Worm (Caenorhabditis elegans) whole organism, L4 larva: ENCODE measurements around the gene C52B9.4.

ENCODE experiments used
- D1046.2 ChIP-seq: fragments of 200-800 bp; sonication (Bioruptor generic); IDR thresholded peaks from 2 replicates; pipeline ENCODE4 v1.3.6; 2022; ENCODE audit warnings: missing genetic modification characterization, missing compliant biosample characterization
- F10B5.3 ChIP-seq: sonication (generic microtip); optimal IDR thresholded peaks from 2 replicates; lab custom pipeline; 2016; ENCODE audit warnings: mild to moderate bottlenecking, missing genetic modification characterization, missing compliant biosample characterization
- F37D6.2 ChIP-seq: sonication (generic microtip); optimal IDR thresholded peaks from 2 replicates; lab custom pipeline; 2016; ENCODE audit warnings: mild to moderate bottlenecking, missing genetic modification characterization, missing compliant biosample characterization
- F44E2.7 ChIP-seq: fragments of 200-800 bp; sonication (Bioruptor generic); IDR thresholded peaks from 2 replicates; pipeline ENCODE4 v2.1.2; 2022; ENCODE audit warnings: missing genetic modification characterization, missing compliant biosample characterization
- T26A8.4 ChIP-seq: fragments of 200-800 bp; sonication (Bioruptor generic); IDR thresholded peaks from 2 replicates; pipeline ENCODE4 v1.3.6; 2022; ENCODE audit warnings: missing genetic modification characterization, missing compliant biosample characterization
- Y105C5A.15 ChIP-seq: fragments of 200-800 bp; sonication (Bioruptor generic); IDR thresholded peaks from 2 replicates; pipeline ENCODE4 v1.3.6; 2022; ENCODE audit warnings: missing genetic modification characterization, missing compliant biosample characterization
- Y48G9A.11 ChIP-seq: fragments of 200-800 bp; sonication (Bioruptor generic); IDR thresholded peaks from 2 replicates; pipeline ENCODE4 v1.3.6; 2022; ENCODE audit warnings: missing genetic modification reagents, missing genetic modification characterization, missing compliant biosample characterization
- Y75B8A.6 ChIP-seq: fragments of 200-800 bp; sonication (Bioruptor generic); IDR thresholded peaks from 2 replicates; pipeline ENCODE4 v1.3.6; 2022; ENCODE audit warnings: missing genetic modification reagents, missing genetic modification characterization, missing compliant biosample characterization
- ZK337.2 ChIP-seq: fragments of 200-800 bp; sonication (Bioruptor generic); IDR thresholded peaks from 2 replicates; pipeline ENCODE4 v1.3.6; 2022; ENCODE audit warnings: missing genetic modification reagents, missing genetic modification characterization, missing compliant biosample characterization
- ZK546.5 ChIP-seq, 2 experiments: sonication (generic microtip); optimal IDR thresholded peaks; 2 replicates each; lab custom pipeline; 2017; ENCODE audit warnings: missing biosample characterization in 2 of 2, missing genetic modification characterization in 2 of 2
- aha-1 ChIP-seq: fragments of 150-350 bp; peaks from one replicate; lab custom pipeline; 2014; ENCODE audit warnings: missing biosample characterization, missing genetic modification characterization
- aly-2 ChIP-seq: sonication (generic microtip); optimal IDR thresholded peaks from 2 replicates; lab custom pipeline; 2018; ENCODE audit warnings: missing biosample characterization, missing genetic modification characterization
- arid-1 ChIP-seq: fragments of 200-800 bp; sonication (Bioruptor generic); conservative IDR thresholded peaks from 2 replicates; pipeline ENCODE4 v1.3.6; 2022; ENCODE audit warnings: missing genetic modification reagents, missing genetic modification characterization, missing compliant biosample characterization
- ceh-20 ChIP-seq: fragments of 200-800 bp; sonication (Bioruptor generic); IDR thresholded peaks from 2 replicates; pipeline ENCODE4 v1.3.6; 2022; ENCODE audit warnings: missing genetic modification reagents, missing genetic modification characterization, missing compliant biosample characterization
- ceh-28 ChIP-seq: fragments of 150-350 bp; optimal IDR thresholded peaks from 2 replicates; lab custom pipeline; 2014; ENCODE audit warnings: missing biosample characterization, missing genetic modification reagents, missing genetic modification characterization
- ceh-32 ChIP-seq: sonication (generic microtip); optimal IDR thresholded peaks from 2 replicates; lab custom pipeline; 2016; ENCODE audit warnings: mild to moderate bottlenecking, missing genetic modification characterization, missing compliant biosample characterization; ENCODE audit not compliant: poor library complexity
- ceh-62 ChIP-seq: sonication (generic microtip); optimal IDR thresholded peaks from 2 replicates; lab custom pipeline; 2017; ENCODE audit warnings: missing biosample characterization, missing genetic modification characterization
- cey-2 ChIP-seq: sonication (generic microtip); optimal IDR thresholded peaks from 3 replicates; lab custom pipeline; 2017; ENCODE audit warnings: missing genetic modification characterization, mild to moderate bottlenecking, missing compliant biosample characterization, antibody characterized with exemption, borderline replicate concordance; ENCODE audit not compliant: insufficient read depth
- ctbp-1 ChIP-seq: fragments of 200-800 bp; sonication (Bioruptor generic); IDR thresholded peaks from 2 replicates; pipeline ENCODE4 v1.3.6; 2022; ENCODE audit warnings: missing genetic modification reagents, missing genetic modification characterization, missing compliant biosample characterization
- daf-19 ChIP-seq: fragments of 200-800 bp; sonication (Bioruptor generic); conservative IDR thresholded peaks from 2 replicates; pipeline ENCODE4 v1.3.6; 2022; ENCODE audit warnings: missing genetic modification characterization, missing compliant biosample characterization
- daf-8 ChIP-seq: fragments of 200-800 bp; sonication (Bioruptor generic); IDR thresholded peaks from 2 replicates; pipeline ENCODE4 v1.3.6; 2022; ENCODE audit warnings: missing genetic modification characterization, missing compliant biosample characterization
- dpl-1 ChIP-seq: fragments of 150-350 bp; optimal IDR thresholded peaks from 2 replicates; lab custom pipeline; 2014; ENCODE audit warnings: missing biosample characterization, missing genetic modification reagents, missing genetic modification characterization
- dve-1 ChIP-seq: sonication (generic microtip); optimal IDR thresholded peaks from 2 replicates; lab custom pipeline; 2017; ENCODE audit warnings: antibody characterized with exemption, mild to moderate bottlenecking, missing genetic modification characterization, missing compliant biosample characterization; ENCODE audit not compliant: insufficient read depth
- egl-27 ChIP-seq: sonication (generic microtip); optimal IDR thresholded peaks from 3 replicates; lab custom pipeline; 2017; ENCODE audit warnings: missing biosample characterization, missing genetic modification reagents, missing genetic modification characterization
- egl-43 ChIP-seq: fragments of 200-800 bp; sonication (Bioruptor generic); IDR thresholded peaks from 2 replicates; pipeline ENCODE4 v1.3.6; 2022; ENCODE audit warnings: missing genetic modification reagents, missing genetic modification characterization, missing compliant biosample characterization
- fos-1 ChIP-seq: fragments of 150-350 bp; optimal IDR thresholded peaks from 2 replicates; lab custom pipeline; 2014; ENCODE audit warnings: missing biosample characterization, missing genetic modification characterization
- hlh-30 ChIP-seq: sonication (generic microtip); optimal IDR thresholded peaks from 2 replicates; lab custom pipeline; 2017; ENCODE audit warnings: antibody characterized with exemption, mild to moderate bottlenecking, missing genetic modification characterization, missing compliant biosample characterization; ENCODE audit not compliant: insufficient read depth
- lim-7 ChIP-seq: fragments of 200-800 bp; sonication (Bioruptor generic); IDR thresholded peaks from 2 replicates; pipeline ENCODE4 v1.3.6; 2022; ENCODE audit warnings: missing genetic modification characterization, missing compliant biosample characterization
- lin-1 ChIP-seq: fragments of 200-800 bp; sonication (Bioruptor generic); IDR thresholded peaks from 2 replicates; pipeline ENCODE4 v1.3.6; 2022; ENCODE audit warnings: missing genetic modification reagents, missing genetic modification characterization, missing compliant biosample characterization
- lin-15B ChIP-seq: fragments of 150-350 bp; sonication (generic microtip); optimal IDR thresholded peaks from 3 replicates; lab custom pipeline; 2014; ENCODE audit warnings: missing biosample characterization, missing genetic modification characterization
- lsy-2 ChIP-seq, 2 experiments: fragments of 150-350 bp in 1 of 2; sonication (generic microtip) in 1 of 2; optimal IDR thresholded peaks; 2 replicates each; lab custom pipeline; 2014 to 2017; ENCODE audit warnings: missing biosample characterization in 2 of 2, missing genetic modification characterization in 2 of 2
- madf-9 ChIP-seq: fragments of 200-800 bp; sonication (Bioruptor generic); conservative IDR thresholded peaks from 2 replicates; pipeline ENCODE4 v1.3.6; 2022; ENCODE audit warnings: missing genetic modification reagents, missing genetic modification characterization, missing compliant biosample characterization
- mep-1 ChIP-seq: fragments of 150-350 bp; sonication (generic microtip); optimal IDR thresholded peaks from 3 replicates; lab custom pipeline; 2014; ENCODE audit warnings: missing biosample characterization, missing genetic modification characterization
- mes-2 ChIP-seq: sonication (generic microtip); optimal IDR thresholded peaks from 2 replicates; lab custom pipeline; 2016; ENCODE audit warnings: missing genotype, mild to moderate bottlenecking, missing genetic modification characterization, missing compliant biosample characterization; ENCODE audit not compliant: poor library complexity, severe bottlenecking
- nhr-10 ChIP-seq: fragments of 150-350 bp; optimal IDR thresholded peaks from 2 replicates; lab custom pipeline; 2014; ENCODE audit warnings: missing biosample characterization, missing genetic modification characterization
- nhr-102 ChIP-seq: sonication (generic microtip); optimal IDR thresholded peaks from 2 replicates; lab custom pipeline; 2016; ENCODE audit warnings: mild to moderate bottlenecking, missing genetic modification characterization, moderate library complexity, missing compliant biosample characterization
- nhr-11 ChIP-seq: fragments of 150-350 bp; optimal IDR thresholded peaks from 2 replicates; lab custom pipeline; 2014; ENCODE audit warnings: missing biosample characterization, missing genetic modification characterization
- nhr-111 ChIP-seq: fragments of 200-800 bp; sonication (Bioruptor generic); optimal IDR thresholded peaks from 2 replicates; lab custom pipeline; 2018; ENCODE audit warnings: mild to moderate bottlenecking, missing genetic modification characterization, missing compliant biosample characterization
- nhr-237 ChIP-seq: sonication (generic microtip); optimal IDR thresholded peaks from 2 replicates; lab custom pipeline; 2017; ENCODE audit warnings: missing biosample characterization, missing genetic modification characterization
- nhr-28 ChIP-seq: fragments of 150-350 bp; optimal IDR thresholded peaks from 2 replicates; lab custom pipeline; 2014; ENCODE audit warnings: missing biosample characterization, missing genetic modification characterization
- nhr-42 ChIP-seq: fragments of 200-800 bp; sonication (Bioruptor generic); IDR thresholded peaks from 2 replicates; pipeline ENCODE4 v1.3.6; 2022; ENCODE audit warnings: missing genetic modification characterization, missing compliant biosample characterization
- nhr-6 ChIP-seq: fragments of 150-350 bp; optimal IDR thresholded peaks from 2 replicates; lab custom pipeline; 2014; ENCODE audit warnings: missing biosample characterization, missing genetic modification characterization
- nhr-77 ChIP-seq: fragments of 150-350 bp; optimal IDR thresholded peaks from 2 replicates; lab custom pipeline; 2014; ENCODE audit warnings: missing biosample characterization, missing genetic modification characterization
- php-3 ChIP-seq: fragments of 200-800 bp; sonication (Bioruptor generic); IDR thresholded peaks from 2 replicates; pipeline ENCODE4 v1.3.6; 2022; ENCODE audit warnings: missing genetic modification reagents, missing genetic modification characterization, missing compliant biosample characterization
- sdz-12 ChIP-seq: fragments of 200-800 bp; sonication (Bioruptor generic); optimal IDR thresholded peaks from 2 replicates; lab custom pipeline; 2018; ENCODE audit warnings: mild to moderate bottlenecking, missing genetic modification characterization, missing compliant biosample characterization
- snpc-1.2 ChIP-seq: fragments of 200-800 bp; sonication (Bioruptor generic); IDR thresholded peaks from 2 replicates; pipeline ENCODE4 v1.3.6; 2022; ENCODE audit warnings: missing genetic modification reagents, missing genetic modification characterization, missing compliant biosample characterization
- snpc-4 ChIP-seq: fragments of 150-350 bp; optimal IDR thresholded peaks from 2 replicates; lab custom pipeline; 2014; ENCODE audit warnings: missing biosample characterization, missing genetic modification characterization
- tag-97 ChIP-seq: fragments of 200-800 bp; sonication (Bioruptor generic); IDR thresholded peaks from 2 replicates; pipeline ENCODE4 v1.3.6; 2022; ENCODE audit warnings: missing genetic modification characterization, missing compliant biosample characterization
- vab-7 ChIP-seq: fragments of 200-800 bp; sonication (Bioruptor generic); IDR thresholded peaks from 2 replicates; pipeline ENCODE4 v1.3.6; 2022; ENCODE audit warnings: missing genetic modification reagents, missing genetic modification characterization, missing compliant biosample characterization
- zag-1 ChIP-seq: fragments of 150-350 bp; optimal IDR thresholded peaks from 2 replicates; lab custom pipeline; 2014; ENCODE audit warnings: missing biosample characterization, missing genetic modification characterization
- zfp-3 ChIP-seq: fragments of 200-800 bp; sonication (Bioruptor generic); conservative IDR thresholded peaks from 2 replicates; pipeline ENCODE4 v1.3.6; 2022; ENCODE audit warnings: missing genetic modification reagents, missing genetic modification characterization, missing compliant biosample characterization
- zip-11 ChIP-seq: fragments of 200-800 bp; sonication (Bioruptor generic); IDR thresholded peaks from 2 replicates; pipeline ENCODE4 v1.3.6; 2022; ENCODE audit warnings: missing genetic modification characterization, missing compliant biosample characterization

C52B9.4 gene

DNA sequence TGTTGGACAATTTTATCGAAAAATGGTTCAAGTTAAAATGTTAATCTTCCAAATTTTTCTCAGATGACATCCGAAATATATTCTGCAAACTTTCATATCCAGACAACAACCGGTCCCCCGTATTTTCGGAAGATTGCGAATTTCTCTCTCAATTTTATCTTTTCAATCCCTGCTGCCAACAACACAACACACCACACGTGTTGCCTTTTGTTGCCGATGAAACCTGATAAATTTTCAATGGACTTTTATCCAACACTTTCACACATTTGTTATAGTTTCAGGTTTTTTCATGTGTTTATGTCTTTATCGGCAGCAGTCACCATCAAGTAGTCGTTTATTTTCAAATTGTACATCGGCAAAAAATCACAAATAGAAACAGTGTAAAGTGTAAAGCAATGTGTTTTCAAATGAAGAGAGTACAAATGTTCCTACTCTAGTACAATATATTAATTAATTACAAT, 14.2 kb upstream of the C52B9.4 start (continued):
- no peak for TF ChIP-seq dpl-1 (GFP tag; lab: Kevin White, UChicago)
- no peak for TF ChIP-seq snpc-4
- no peak for TF ChIP-seq F37D6.2 (tag; lab: Kevin White, UChicago)
- TF ChIP-seq php-3 (GFP tag; lab: Robert Waterston, UW) = peak; percentile 57; the same call in 1 of the 2 replicates
- TF ChIP-seq T26A8.4 = peak; percentile 62; the same call in 1 of the 2 replicates
- TF ChIP-seq F44E2.7 (GFP tag; lab: Robert Waterston, UW) = no peak
- no peak for TF ChIP-seq zip-11 (GFP tag; lab: Robert Waterston, UW)
- no peak for TF ChIP-seq ceh-32
- TF ChIP-seq egl-27 (tag; lab: Kevin White, UChicago) = no peak
- TF ChIP-seq sdz-12 = no peak
- TF ChIP-seq Y48G9A.11 (GFP tag; lab: Robert Waterston, UW) = no peak
- peak; percentile 40 for TF ChIP-seq nhr-10 (tag; lab: Kevin White, UChicago)
- TF ChIP-seq nhr-28 (tag; lab: Kevin White, UChicago) = peak; percentile 18
- TF ChIP-seq nhr-102 (tag; lab: Kevin White, UChicago) = peak; percentile 38
- TF ChIP-seq mep-1 = peak; percentile 48
- no peak for TF ChIP-seq nhr-237
- no peak for TF ChIP-seq zag-1
- TF ChIP-seq ceh-62 (tag; lab: Kevin White, UChicago) = no peak
- TF ChIP-seq F10B5.3 = no peak
- no peak for TF ChIP-seq lin-1 (GFP tag; lab: Robert Waterston, UW)
- TF ChIP-seq zfp-3 (GFP tag; lab: Robert Waterston, UW) = peak; percentile 72
- no peak for TF ChIP-seq ZK546.5 (tag; optimal IDR thresholded peaks at IDR 0.05; lab: Kevin White, UChicago)
- no peak for TF ChIP-seq Y75B8A.6 (GFP tag; lab: Robert Waterston, UW)
- TF ChIP-seq ceh-20 (GFP tag; lab: Robert Waterston, UW) = 0 out of 2 replicates have a peak, but pooled peaks have one; percentile 35
- no peak for TF ChIP-seq lsy-2 (tag; optimal IDR thresholded peaks at IDR 0.05; lab: Kevin White, UChicago)
- TF ChIP-seq aha-1 (tag; lab: Kevin White, UChicago) = no peak
- TF ChIP-seq snpc-1.2 = no peak
- TF ChIP-seq nhr-6 = no peak
- 0 out of 2 replicates have a peak, but pooled peaks have one; percentile 54 for TF ChIP-seq lim-7 (GFP tag; lab: Robert Waterston, UW)
- TF ChIP-seq lin-15B = no peak
- TF ChIP-seq fos-1 (tag; lab: Kevin White, UChicago) = no peak
- no peak for TF ChIP-seq madf-9 (GFP tag; lab: Robert Waterston, UW)
- no peak for TF ChIP-seq cey-2 (tag; lab: Kevin White, UChicago)
- TF ChIP-seq D1046.2 = no peak
- peak; percentile 14; the same call in 1 of the 2 replicates for TF ChIP-seq nhr-42 (GFP tag; lab: Robert Waterston, UW)
- TF ChIP-seq Y105C5A.15 (GFP tag; lab: Robert Waterston, UW) = no peak
- no peak for TF ChIP-seq arid-1 (GFP tag; lab: Robert Waterston, UW)
- TF ChIP-seq vab-7 (GFP tag; lab: Robert Waterston, UW) = no peak
- TF ChIP-seq nhr-111 (GFP tag; lab: Kevin White, UChicago) = no peak
- no peak for TF ChIP-seq ZK337.2 (GFP tag; lab: Robert Waterston, UW)
- peak; percentile 52 for TF ChIP-seq mes-2 (tag; lab: Kevin White, UChicago)
- TF ChIP-seq aly-2 (tag; lab: Kevin White, UChicago) = no peak
- TF ChIP-seq nhr-11 (tag; lab: Kevin White, UChicago) = no peak
- TF ChIP-seq daf-8 (GFP tag; lab: Robert Waterston, UW) = no peak
- no peak for TF ChIP-seq ctbp-1
- TF ChIP-seq egl-43 (GFP tag; lab: Robert Waterston, UW) = no peak
- TF ChIP-seq nhr-77 (tag; lab: Kevin White, UChicago) = peak; percentile 37
- TF ChIP-seq daf-19 (GFP tag; lab: Robert Waterston, UW) = no peak
- peak; percentile 44 for TF ChIP-seq hlh-30 (tag; lab: Kevin White, UChicago)
- TF ChIP-seq dve-1 = peak; percentile 65
- no peak for TF ChIP-seq tag-97 (GFP tag; lab: Robert Waterston, UW)
- TF ChIP-seq ceh-28 (tag; lab: Kevin White, UChicago) = no peak
